Worm (Caenorhabditis elegans) whole organism, L1 larva: ENCODE measurements around the gene msp-63.

Source experiments
- C16A3.4 ChIP-seq: fragments of 150-350 bp; optimal IDR thresholded peaks from 2 replicates; lab custom pipeline; 2014; ENCODE audit warnings: missing biosample characterization, missing genetic modification characterization
- C34B4.2 ChIP-seq: sonication (generic microtip); optimal IDR thresholded peaks from 2 replicates; lab custom pipeline; 2017; ENCODE audit warnings: mild to moderate bottlenecking, missing genetic modification characterization, missing compliant biosample characterization
- ama-1 ChIP-seq: fragments of 150-350 bp; optimal IDR thresholded peaks from 2 replicates; lab custom pipeline; 2014
- ceh-82 ChIP-seq, 3 experiments: fragments of 150-350 bp in 1 of 3; sonication (generic microtip) in 2 of 3; optimal IDR thresholded peaks; 2 replicates each; lab custom pipeline; 2014 to 2017; ENCODE audit warnings: missing biosample characterization in 3 of 3, missing genetic modification characterization in 3 of 3
- ceh-88 ChIP-seq: fragments of 200-800 bp; sonication (Bioruptor generic); IDR thresholded peaks from 2 replicates; pipeline ENCODE4 v1.3.6; 2022; ENCODE audit warnings: missing genetic modification characterization, missing compliant biosample characterization
- ces-1 ChIP-seq: fragments of 150-350 bp; optimal IDR thresholded peaks from 2 replicates; lab custom pipeline; 2014; ENCODE audit warnings: missing biosample characterization, missing genetic modification reagents, missing genetic modification characterization
- dpl-1 ChIP-seq, 3 experiments: fragments of 150-350 bp in 2 of 3; sonication (generic microtip) in 1 of 3; optimal IDR thresholded peaks; 2 replicates each; lab custom pipeline; 2014 to 2017; ENCODE audit warnings: missing biosample characterization in 3 of 3, missing genetic modification characterization in 3 of 3, missing genetic modification reagents in 3 of 3
- dsc-1 ChIP-seq: sonication (generic microtip); optimal IDR thresholded peaks from 2 replicates; lab custom pipeline; 2016; ENCODE audit warnings: mild to moderate bottlenecking, missing genetic modification characterization, missing compliant biosample characterization
- efl-1 ChIP-seq, 4 experiments: fragments of 150-350 bp; optimal IDR thresholded peaks in 3 of 4; peaks in 1 of 4; 1 replicate in 1 of 4; 2 replicates in 3 of 4; lab custom pipeline; 2014; ENCODE audit warnings: missing biosample characterization in 2 of 4, missing genetic modification characterization in 2 of 4, missing genetic modification reagents in 2 of 4
- elt-2 ChIP-seq: sonication (generic microtip); optimal IDR thresholded peaks from 2 replicates; lab custom pipeline; 2016; ENCODE audit warnings: missing genetic modification characterization, mild to moderate bottlenecking, inconsistent platforms, missing compliant biosample characterization, missing genetic modification reagents
- elt-3 ChIP-seq, 6 experiments: fragments of 150-350 bp in 1 of 6; sonication (generic microtip); optimal IDR thresholded peaks; 2 replicates each; lab custom pipeline; 2017 to 2018; ENCODE audit warnings: missing biosample characterization in 6 of 6, missing genetic modification characterization in 6 of 6, inconsistent platforms in 1 of 6
- ets-5 ChIP-seq: fragments of 200-800 bp; sonication (Bioruptor generic); IDR thresholded peaks from 2 replicates; pipeline ENCODE4 v1.3.6; 2022; ENCODE audit warnings: missing genetic modification characterization, missing compliant biosample characterization
- fkh-4 ChIP-seq: sonication (generic microtip); optimal IDR thresholded peaks from 2 replicates; lab custom pipeline; 2016; ENCODE audit warnings: missing compliant biosample characterization, missing genetic modification characterization, borderline replicate concordance
- fos-1 ChIP-seq: fragments of 150-350 bp; optimal IDR thresholded peaks from 2 replicates; lab custom pipeline; 2014; ENCODE audit warnings: missing biosample characterization, missing genetic modification characterization
- hlh-17 ChIP-seq: fragments of 200-800 bp; sonication (Bioruptor generic); optimal IDR thresholded peaks from 2 replicates; lab custom pipeline; 2018; ENCODE audit warnings: missing genetic modification characterization, mild to moderate bottlenecking, missing compliant biosample characterization, moderate library complexity, borderline replicate concordance
- irx-1 ChIP-seq: sonication (generic microtip); optimal IDR thresholded peaks from 2 replicates; lab custom pipeline; 2016; ENCODE audit warnings: missing genetic modification characterization, missing compliant biosample characterization
- lin-14 ChIP-seq: fragments of 200-800 bp; sonication (Bioruptor generic); optimal IDR thresholded peaks from 2 replicates; lab custom pipeline; 2018; ENCODE audit warnings: mild to moderate bottlenecking, missing genetic modification characterization, moderate library complexity, missing compliant biosample characterization
- lin-15B ChIP-seq: fragments of 150-350 bp; sonication (generic microtip); optimal IDR thresholded peaks from 3 replicates; lab custom pipeline; 2014; ENCODE audit warnings: missing biosample characterization, missing genetic modification characterization
- lin-35 ChIP-seq, 2 experiments: fragments of 150-350 bp; optimal IDR thresholded peaks; 2 replicates each; lab custom pipeline; 2014; ENCODE audit warnings: missing biosample characterization in 2 of 2, missing genetic modification characterization in 2 of 2, missing genetic modification reagents in 2 of 2
- lir-3 ChIP-seq: sonication (generic microtip); optimal IDR thresholded peaks from 2 replicates; lab custom pipeline; 2016; ENCODE audit warnings: mild to moderate bottlenecking, missing genetic modification characterization, moderate library complexity, missing compliant biosample characterization; ENCODE audit not compliant: poor library complexity
- lsy-2 ChIP-seq, 2 experiments: fragments of 150-350 bp; optimal IDR thresholded peaks; 2 replicates each; lab custom pipeline; 2014; ENCODE audit warnings: missing biosample characterization in 2 of 2, missing genetic modification characterization in 2 of 2
- mef-2 ChIP-seq: fragments of 150-350 bp; optimal IDR thresholded peaks from 2 replicates; lab custom pipeline; 2014; ENCODE audit warnings: missing biosample characterization, missing genetic modification characterization
- mep-1 ChIP-seq: fragments of 150-350 bp; optimal IDR thresholded peaks from 2 replicates; lab custom pipeline; 2014; ENCODE audit warnings: missing biosample characterization, missing genetic modification characterization
- nhr-11 ChIP-seq: fragments of 150-350 bp; optimal IDR thresholded peaks from 2 replicates; lab custom pipeline; 2014; ENCODE audit warnings: missing biosample characterization, missing genetic modification characterization
- nhr-12 ChIP-seq: sonication (generic microtip); optimal IDR thresholded peaks from 2 replicates; lab custom pipeline; 2017; ENCODE audit warnings: missing biosample characterization, missing genetic modification characterization
- nhr-19 ChIP-seq: fragments of 200-800 bp; sonication (Bioruptor generic); conservative IDR thresholded peaks from 2 replicates; pipeline ENCODE4 v1.3.6; 2022; ENCODE audit warnings: missing genetic modification characterization, missing compliant biosample characterization
- nhr-20 ChIP-seq: sonication (generic microtip); optimal IDR thresholded peaks from 2 replicates; lab custom pipeline; 2016; ENCODE audit warnings: mild to moderate bottlenecking, missing genetic modification characterization, missing compliant biosample characterization
- nhr-47 ChIP-seq: sonication (generic microtip); optimal IDR thresholded peaks from 2 replicates; lab custom pipeline; 2016; ENCODE audit warnings: mild to moderate bottlenecking, missing genetic modification characterization, moderate library complexity, missing compliant biosample characterization
- nhr-71 ChIP-seq: sonication (generic microtip); optimal IDR thresholded peaks from 2 replicates; lab custom pipeline; 2016; ENCODE audit warnings: mild to moderate bottlenecking, missing genetic modification characterization, moderate library complexity, missing compliant biosample characterization
- nhr-85 ChIP-seq: sonication (generic microtip); peaks from one replicate; lab custom pipeline; 2016; ENCODE audit warnings: missing genetic modification characterization, inconsistent platforms, missing compliant biosample characterization
- pag-3 ChIP-seq: sonication (generic microtip); optimal IDR thresholded peaks from 2 replicates; lab custom pipeline; 2017; ENCODE audit warnings: missing genetic modification characterization, mild to moderate bottlenecking, missing compliant biosample characterization, antibody characterized with exemption, borderline replicate concordance; ENCODE audit not compliant: insufficient read depth
- pax-3 ChIP-seq: fragments of 200-800 bp; sonication (Bioruptor generic); optimal IDR thresholded peaks from 2 replicates; lab custom pipeline; 2018; ENCODE audit warnings: mild to moderate bottlenecking, missing genetic modification characterization, moderate library complexity, missing compliant biosample characterization
- rnt-1 ChIP-seq: sonication (generic microtip); optimal IDR thresholded peaks from 2 replicates; lab custom pipeline; 2016; ENCODE audit warnings: mild to moderate bottlenecking, missing genetic modification characterization, moderate library complexity, missing compliant biosample characterization
- snpc-4 ChIP-seq: fragments of 150-350 bp; optimal IDR thresholded peaks from 2 replicates; lab custom pipeline; 2014; ENCODE audit warnings: missing biosample characterization, missing genetic modification characterization
- snu-23 ChIP-seq: sonication (generic microtip); optimal IDR thresholded peaks from 2 replicates; lab custom pipeline; 2016; ENCODE audit warnings: missing genetic modification characterization, missing compliant biosample characterization
- sox-4 ChIP-seq: sonication (generic microtip); optimal IDR thresholded peaks from 2 replicates; lab custom pipeline; 2016; ENCODE audit warnings: missing genetic modification characterization, missing compliant biosample characterization
- swsn-7 ChIP-seq: sonication (generic microtip); optimal IDR thresholded peaks from 2 replicates; lab custom pipeline; 2016; ENCODE audit warnings: missing genetic modification characterization, missing compliant biosample characterization
- tbx-2 ChIP-seq: sonication (generic microtip); optimal IDR thresholded peaks from 2 replicates; lab custom pipeline; 2016; ENCODE audit warnings: missing genetic modification characterization, missing compliant biosample characterization
- tlp-1 ChIP-seq: fragments of 150-350 bp; optimal IDR thresholded peaks from 2 replicates; lab custom pipeline; 2014; ENCODE audit warnings: missing biosample characterization, missing genetic modification characterization
- unc-130 ChIP-seq: fragments of 150-350 bp; optimal IDR thresholded peaks from 2 replicates; lab custom pipeline; 2017; ENCODE audit warnings: missing biosample characterization, missing genetic modification characterization, inconsistent platforms
- xbp-1 ChIP-seq: sonication (generic microtip); optimal IDR thresholded peaks from 2 replicates; lab custom pipeline; 2016; ENCODE audit warnings: missing genetic modification characterization, missing compliant biosample characterization
- zip-4 ChIP-seq: fragments of 200-800 bp; sonication (Bioruptor generic); optimal IDR thresholded peaks from 2 replicates; lab custom pipeline; 2018; ENCODE audit warnings: mild to moderate bottlenecking, missing genetic modification characterization, moderate library complexity, missing compliant biosample characterization
- ztf-4 ChIP-seq: fragments of 150-350 bp; optimal IDR thresholded peaks from 2 replicates; lab custom pipeline; 2014; ENCODE audit warnings: missing biosample characterization, missing genetic modification characterization

The msp-63 gene

ce11 chrII:5844694-5845129 is 47.5 kb upstream of the msp-63 start (continued):
- peak; percentile 99 for TF ChIP-seq xbp-1 (tag; lab: Kevin White, UChicago)
- TF ChIP-seq lir-3 (tag; lab: Kevin White, UChicago) = peak; percentile 96
- TF ChIP-seq zip-4 (GFP tag; lab: Kevin White, UChicago) = peak; percentile 95
- peak; percentile 98 for TF ChIP-seq nhr-11 (tag; lab: Kevin White, UChicago)
- TF ChIP-seq lsy-2 (tag; optimal IDR thresholded peaks at IDR 0.05; lab: Kevin White, UChicago) = peak; percentile 96 to 97
- peak; percentile 98 for TF ChIP-seq ces-1 (GFP tag; lab: Kevin White, UChicago)
- TF ChIP-seq fkh-4 (tag; lab: Kevin White, UChicago) = peak; percentile 94
- TF ChIP-seq, all 84 proteins: peak for 81

DNA sequence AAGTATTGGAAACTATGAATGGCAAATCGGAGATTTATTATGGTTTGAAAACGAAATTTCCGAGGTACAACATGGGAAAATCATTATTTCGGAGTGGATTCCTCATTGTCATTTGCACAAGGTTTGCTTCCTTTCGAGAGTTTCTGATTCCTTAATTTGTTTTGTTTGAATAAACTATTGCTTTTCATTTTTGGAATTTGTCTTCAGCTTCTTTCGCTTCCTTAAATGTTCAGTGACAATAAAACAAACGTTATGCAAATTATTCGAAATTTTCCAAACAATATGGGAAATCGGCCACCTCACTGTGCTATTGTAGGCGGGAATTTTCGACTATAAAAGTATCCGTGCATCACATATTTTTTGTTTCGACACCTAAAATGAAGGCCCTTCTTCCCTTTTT is 44.6 kb upstream of the msp-63 start, which contains the start of gene nep-25:
nep-25 (plus strand) TSS at position 375 of the 400 bp plus-strand sequence.
- no peak for TF ChIP-seq zip-4 (GFP tag; lab: Kevin White, UChicago)
- TF ChIP-seq, all 84 proteins: peak for 0

- TF ChIP-seq nhr-71 (tag; lab: Kevin White, UChicago) (peak; percentile 60), lsy-2 (tag; optimal IDR thresholded peaks at IDR 0.05; lab: Kevin White, UChicago) (peak in 1 of 2 experiments; percentile 47), pag-3 (tag; lab: Kevin White, UChicago) (peak; percentile 79), nhr-20 (peak; percentile 23), tbx-2 (tag; lab: Kevin White, UChicago) (no peak), xbp-1 (tag; lab: Kevin White, UChicago) (no peak), dsc-1 (tag; lab: Kevin White, UChicago) (peak; percentile 56), unc-130 (tag; lab: Kevin White, UChicago) (peak; percentile 63), ceh-88 (no peak), rnt-1 (tag; lab: Kevin White, UChicago) (peak; percentile 56), mep-1 (peak; percentile 2), lin-14 (peak; percentile 72), C16A3.4 (no peak), nhr-19 (peak; percentile 38), snu-23 (peak; percentile 23)
These were observed 43.9 kb upstream of the msp-63 start, which contains the start of gene lec-5 for ce11 chrII:5841053-5841547. lec-5 (minus strand) TSS chrII:5841103.

- TF ChIP-seq irx-1 (no peak), sox-4 (tag; lab: Kevin White, UChicago) (no peak), pax-3 (tag; lab: Kevin White, UChicago) (no peak), lin-15B (tag; lab: Kevin White, UChicago) (no peak), ets-5 (GFP tag; lab: Robert Waterston, UW) (no peak), C34B4.2 (no peak), tlp-1 (tag; lab: Kevin White, UChicago) (no peak), nhr-47 (tag; lab: Kevin White, UChicago) (peak; percentile 35), nhr-12 (tag; lab: Kevin White, UChicago) (no peak), swsn-7 (tag; lab: Kevin White, UChicago) (peak; percentile 17), mef-2 (tag; lab: Kevin White, UChicago) (no peak), dpl-1 (GFP tag; optimal IDR thresholded peaks at IDR 0.05; lab: Kevin White, UChicago) (peak; percentile 5 to 49 (median 31)), ceh-82 (tag; optimal IDR thresholded peaks at IDR 0.05; lab: Kevin White, UChicago) (peak in 1 of 3 experiments; percentile 13), lsy-2 (tag; optimal IDR thresholded peaks at IDR 0.05; lab: Kevin White, UChicago) (peak; percentile 42 to 58), ztf-4 (tag; lab: Kevin White, UChicago) (no peak), elt-2 (tag; lab: Kevin White, UChicago) (no peak), elt-3 (tag; optimal IDR thresholded peaks at IDR 0.05; lab: Kevin White, UChicago) (peak in 1 of 6 experiments; percentile 4), unc-130 (tag; lab: Kevin White, UChicago) (peak; percentile 32), rnt-1 (tag; lab: Kevin White, UChicago) (peak; percentile 56), nhr-71 (tag; lab: Kevin White, UChicago) (peak; percentile 43), lin-14 (peak; percentile 13), snu-23 (peak; percentile 53), snpc-4 (tag; lab: Kevin White, UChicago) (peak; percentile 0), lin-35 (GFP tag; optimal IDR thresholded peaks at IDR 0.05; lab: Kevin White, UChicago) (peak in 1 of 2 experiments; percentile 39), C16A3.4 (peak; percentile 54), fos-1 (tag; lab: Kevin White, UChicago) (no peak), hlh-17 (no peak), xbp-1 (tag; lab: Kevin White, UChicago) (peak; percentile 15), ama-1 (no peak), dsc-1 (tag; lab: Kevin White, UChicago) (peak; percentile 14), efl-1 (optimal IDR thresholded peaks at IDR 0.05; lab: Kevin White, UChicago) (peak; percentile 53 to 54), efl-1 (GFP tag; optimal IDR thresholded peaks at IDR 0.05 in 1 of 2; lab: Kevin White, UChicago) (peak; percentile 32 to 95), nhr-85 (tag; lab: Kevin White, UChicago) (peak; percentile 9), nhr-20 (peak; percentile 39)
These were observed 42.0 kb upstream of the msp-63 start, which contains the start of gene ZK1248.19 for ce11 chrII:5839227-5839626. ZK1248.19 (minus strand) TSS chrII:5839414.
